Worm (Caenorhabditis elegans): ENCODE results near the gene K07D4.5.

The K07D4.5 gene

ce11 chrII:3975942-3976341 lies 49.4 kb downstream of the K07D4.5 start, which contains the start of gene dos-2:
dos-2 (plus strand) TSS chrII:3976242.
- TF ChIP-seq peb-1 (tag; optimal IDR thresholded peaks at IDR 0.05) (no peak), sma-9 (GFP tag; optimal IDR thresholded peaks at IDR 0.05) (no peak), sma-9 (tag; optimal IDR thresholded peaks at IDR 0.05) (no peak), nhr-10 (tag; optimal IDR thresholded peaks at IDR 0.05) (no peak), blmp-1 (tag; optimal IDR thresholded peaks at IDR 0.05; ENCODE audit: insufficient read depth) (no peak), snpc-4 (tag; optimal IDR thresholded peaks at IDR 0.05) (no peak), ztf-11 (tag; optimal IDR thresholded peaks at IDR 0.05) (no peak)

DNA sequence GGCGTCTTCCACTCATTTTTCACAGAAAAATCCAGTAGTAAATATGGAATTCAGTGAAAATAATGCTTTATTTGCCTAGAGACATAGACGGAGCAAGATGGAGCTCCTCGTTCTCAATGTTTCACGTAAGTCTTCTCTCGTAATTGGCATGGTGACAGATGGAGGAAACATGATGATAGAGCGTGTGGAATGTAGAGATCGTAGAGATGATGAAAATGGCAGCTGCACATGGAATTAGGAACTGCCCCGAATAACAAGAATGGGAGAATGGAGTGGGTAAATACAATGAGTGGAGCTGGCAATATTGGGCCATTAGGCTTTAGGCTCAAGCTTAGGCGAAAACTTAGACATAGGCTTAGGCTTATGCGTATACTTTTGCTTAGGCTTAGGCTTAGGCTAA lies 50.4 kb downstream of the K07D4.5 start, which contains the start of gene cank-26:
Gene cank-26 (minus strand): TSS at position 113 of the 400 bp plus-strand sequence.
- TF ChIP-seq ztf-4 (tag; optimal IDR thresholded peaks at IDR 0.05): no peak
- TF ChIP-seq lin-11 (tag; optimal IDR thresholded peaks at IDR 0.05): no peak
- TF ChIP-seq mab-5 (tag; optimal IDR thresholded peaks at IDR 0.05): no peak
- TF ChIP-seq unc-62 (GFP tag; optimal IDR thresholded peaks at IDR 0.05): no peak
- TF ChIP-seq skn-1 (tag; optimal IDR thresholded peaks at IDR 0.05): no peak
- TF ChIP-seq nhr-12 (tag; optimal IDR thresholded peaks at IDR 0.05): no peak
- TF ChIP-seq alr-1 (tag; optimal IDR thresholded peaks at IDR 0.05): no peak
- TF ChIP-seq nhr-77 (tag; optimal IDR thresholded peaks at IDR 0.05): no peak
- TF ChIP-seq lin-13 (GFP tag; optimal IDR thresholded peaks at IDR 0.05): no peak
- no peak for TF ChIP-seq egl-27 (tag; optimal IDR thresholded peaks at IDR 0.05)
- no peak for TF ChIP-seq lsy-2 (tag; optimal IDR thresholded peaks at IDR 0.05)
- TF ChIP-seq mdl-1 (tag; optimal IDR thresholded peaks at IDR 0.05): no peak
- TF ChIP-seq nhr-25 (tag; optimal IDR thresholded peaks at IDR 0.05): no peak
- TF ChIP-seq C34F6.9 (tag; optimal IDR thresholded peaks at IDR 0.05): no peak
- no peak for TF ChIP-seq sem-4 (tag; optimal IDR thresholded peaks at IDR 0.05)
- no peak for TF ChIP-seq ceh-82 (tag; optimal IDR thresholded peaks at IDR 0.05)

DNA sequence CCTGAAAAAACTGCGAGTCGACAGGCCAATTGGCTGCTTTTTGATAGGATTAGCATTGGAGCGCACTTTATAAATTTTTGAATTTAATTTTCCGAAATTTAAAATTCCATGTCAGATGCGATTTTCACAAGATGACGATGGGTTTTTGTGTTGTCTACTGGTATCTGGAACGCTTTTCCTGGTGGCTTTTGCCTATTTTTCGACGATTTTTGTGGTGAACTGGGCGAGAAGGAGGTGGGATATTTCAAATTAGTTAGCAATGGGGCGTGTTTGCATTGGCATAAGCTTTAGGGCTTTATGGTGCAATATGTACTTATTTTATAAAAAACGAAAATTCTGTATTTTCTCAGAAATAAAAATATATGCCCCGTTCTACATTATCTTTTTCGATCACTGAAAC lies 53.2 kb downstream of the K07D4.5 start, which contains the start of gene K10G6.9:
Gene K10G6.9 (plus strand): TSS at position 110 of the 400 bp plus-strand sequence.
- peak; percentile 62 for TF ChIP-seq ama-1 (optimal IDR thresholded peaks at IDR 0.05)
- no peak for TF ChIP-seq dmd-4 (tag; optimal IDR thresholded peaks at IDR 0.05)

Data from whole organism, L2 larva.